Fruit fly (Drosophila melanogaster) whole organism, embryonic: ENCODE data around the gene CG3009.

Experiments used
- CG10543 ChIP-seq: fragments of 200-800 bp; sonication (Bioruptor generic); optimal IDR thresholded peaks from 3 replicates; lab custom pipeline; 2017; ENCODE audit warnings: missing biosample characterization, mild to moderate bottlenecking, missing genetic modification characterization, moderate library complexity
- CG10565 ChIP-seq: fragments of 200-800 bp; sonication (Bioruptor generic); optimal IDR thresholded peaks from 3 replicates; lab custom pipeline; 2016; ENCODE audit warnings: missing biosample characterization, mild to moderate bottlenecking, missing genetic modification characterization
- CG10959 ChIP-seq: fragments of 200-800 bp; sonication (Bioruptor generic); IDR thresholded peaks from 2 replicates; pipeline ENCODE4 v1.3.6; 2022; ENCODE audit warnings: missing biosample characterization, missing genetic modification characterization
- CG11560 ChIP-seq: fragments of 200-800 bp; sonication (Bioruptor generic); IDR thresholded peaks from 3 replicates; pipeline ENCODE4 v1.3.6; 2022; ENCODE audit warnings: missing biosample characterization, missing genetic modification characterization
- CG13624 ChIP-seq: fragments of 200-800 bp; sonication (Bioruptor generic); optimal IDR thresholded peaks from 2 replicates; lab custom pipeline; 2016; ENCODE audit warnings: missing biosample characterization, missing genetic modification characterization
- CG1647 ChIP-seq: fragments of 200-800 bp; sonication (Bioruptor generic); optimal IDR thresholded peaks from 3 replicates; lab custom pipeline; 2016; ENCODE audit warnings: missing biosample characterization, missing genetic modification characterization
- CG17829 ChIP-seq: fragments of 200-800 bp; optimal IDR thresholded peaks from 2 replicates; lab custom pipeline; 2019; ENCODE audit warnings: missing biosample characterization, mild to moderate bottlenecking, missing genetic modification characterization, moderate library complexity
- CG2199 ChIP-seq: fragments of 200-800 bp; sonication (Bioruptor generic); IDR thresholded peaks from 3 replicates; pipeline ENCODE4 v1.3.6; 2022; ENCODE audit warnings: missing biosample characterization, missing genetic modification characterization
- CG3163 ChIP-seq: fragments of 200-800 bp; sonication (Bioruptor generic); optimal IDR thresholded peaks from 3 replicates; lab custom pipeline; 2016; ENCODE audit warnings: missing biosample characterization, missing genetic modification characterization
- CG33557 ChIP-seq: fragments of 200-800 bp; sonication (Bioruptor generic); optimal IDR thresholded peaks from 2 replicates; lab custom pipeline; 2019; ENCODE audit warnings: missing biosample characterization, mild to moderate bottlenecking, missing genetic modification characterization, moderate library complexity
- CG4404 ChIP-seq: fragments of 200-800 bp; sonication (Bioruptor generic); IDR thresholded peaks from 2 replicates; pipeline ENCODE4 v1.3.6; 2022; ENCODE audit warnings: missing biosample characterization, missing genetic modification characterization
- CG6175 ChIP-seq: fragments of 200-800 bp; sonication (Bioruptor generic); IDR thresholded peaks from 3 replicates; pipeline ENCODE4 v1.3.6; 2022; ENCODE audit warnings: missing biosample characterization, missing genetic modification characterization
- CG6254 ChIP-seq: fragments of 200-800 bp; sonication (Bioruptor generic); optimal IDR thresholded peaks from 3 replicates; lab custom pipeline; 2017; ENCODE audit warnings: mild to moderate bottlenecking, missing biosample characterization, missing genetic modification reagents, missing genetic modification characterization
- CG7357 ChIP-seq: fragments of 200-800 bp; sonication (Bioruptor generic); IDR thresholded peaks from 3 replicates; pipeline ENCODE4 v1.3.6; 2022; ENCODE audit warnings: missing biosample characterization, missing genetic modification characterization
- CG9797 ChIP-seq: fragments of 200-800 bp; sonication (Bioruptor generic); optimal IDR thresholded peaks from 3 replicates; lab custom pipeline; 2018; ENCODE audit warnings: missing biosample characterization, mild to moderate bottlenecking, missing genetic modification characterization
- Dip3 ChIP-seq: fragments of 200-800 bp; sonication (Bioruptor generic); optimal IDR thresholded peaks from 3 replicates; lab custom pipeline; 2016; ENCODE audit warnings: missing biosample characterization, missing genetic modification characterization
- Drgx ChIP-seq: fragments of 200-800 bp; sonication (Bioruptor generic); IDR thresholded peaks from 2 replicates; pipeline ENCODE4 v1.3.6; 2022; ENCODE audit warnings: missing biosample characterization, missing genetic modification characterization
- Ets97D ChIP-seq: fragments of 200-800 bp; sonication (Bioruptor generic); optimal IDR thresholded peaks from 3 replicates; lab custom pipeline; 2016; ENCODE audit warnings: missing biosample characterization, missing genetic modification characterization
- Fer2 ChIP-seq: fragments of 200-800 bp; sonication (Bioruptor generic); optimal IDR thresholded peaks from 2 replicates; lab custom pipeline; 2018; ENCODE audit warnings: missing biosample characterization, mild to moderate bottlenecking, missing genetic modification characterization, moderate library complexity
- Gsc ChIP-seq: fragments of 200-800 bp; sonication (Bioruptor generic); IDR thresholded peaks from 2 replicates; pipeline ENCODE4 v1.3.6; 2022; ENCODE audit warnings: missing biosample characterization, missing genetic modification characterization
- Hand ChIP-seq: fragments of 200-800 bp; sonication (Bioruptor generic); optimal IDR thresholded peaks from 2 replicates; lab custom pipeline; 2017; ENCODE audit warnings: mild to moderate bottlenecking, missing biosample characterization, missing genetic modification reagents, missing genetic modification characterization
- Hey ChIP-seq: fragments of 200-800 bp; sonication (Bioruptor generic); optimal IDR thresholded peaks from 3 replicates; lab custom pipeline; 2018; ENCODE audit warnings: missing biosample characterization, mild to moderate bottlenecking, missing genetic modification characterization
- Hr39 ChIP-seq: fragments of >200 bp; optimal IDR thresholded peaks from 2 replicates; lab custom pipeline; 2017
- MBD-R2 ChIP-seq: fragments of 200-800 bp; sonication (Bioruptor generic); IDR thresholded peaks from 2 replicates; pipeline ENCODE4 v1.3.6; 2022; ENCODE audit warnings: missing biosample characterization, missing genetic modification characterization
- Mad ChIP-seq: fragments of 200-800 bp; sonication (Bioruptor generic); optimal IDR thresholded peaks from 2 replicates; lab custom pipeline; 2016; ENCODE audit warnings: missing biosample characterization, missing genetic modification characterization
- Oaz ChIP-seq: fragments of 200-800 bp; sonication (Bioruptor generic); IDR thresholded peaks from 2 replicates; pipeline ENCODE4 v1.3.6; 2022; ENCODE audit warnings: missing biosample characterization, missing genetic modification characterization
- Xrp1 ChIP-seq: fragments of 200-800 bp; sonication (Bioruptor generic); IDR thresholded peaks from 2 replicates; pipeline ENCODE4 v1.3.6; 2022; ENCODE audit warnings: missing biosample characterization, missing genetic modification characterization
- ap ChIP-seq: fragments of 200-800 bp; sonication (Bioruptor generic); IDR thresholded peaks from 2 replicates; pipeline ENCODE4 v1.3.6; 2022; ENCODE audit warnings: missing biosample characterization, missing genetic modification characterization
- az2 ChIP-seq: fragments of 200-800 bp; sonication (Bioruptor generic); optimal IDR thresholded peaks from 3 replicates; lab custom pipeline; 2016; ENCODE audit warnings: missing biosample characterization, missing genetic modification characterization
- ci ChIP-seq: fragments of 200-800 bp; sonication (Bioruptor generic); IDR thresholded peaks from 3 replicates; pipeline ENCODE4 v1.3.6; 2022; ENCODE audit warnings: missing biosample characterization, missing genetic modification characterization
- corto ChIP-seq: fragments of 200-800 bp; sonication (Bioruptor generic); optimal IDR thresholded peaks from 2 replicates; lab custom pipeline; 2016; ENCODE audit warnings: missing biosample characterization, mild to moderate bottlenecking, missing genetic modification characterization, moderate library complexity
- crp ChIP-seq, 2 experiments: fragments of 200-800 bp; sonication (Bioruptor generic); optimal IDR thresholded peaks; 2 replicates in 1 of 2; 3 replicates in 1 of 2; lab custom pipeline; 2017; ENCODE audit warnings: missing biosample characterization in 2 of 2, missing genetic modification characterization in 2 of 2, mild to moderate bottlenecking in 1 of 2, moderate library complexity in 1 of 2
- dan ChIP-seq: fragments of 200-800 bp; sonication (Bioruptor generic); IDR thresholded peaks from 2 replicates; pipeline ENCODE4 v1.3.6; 2022; ENCODE audit warnings: missing biosample characterization, missing genetic modification characterization
- ewg ChIP-seq: fragments of 200-800 bp; sonication (Bioruptor generic); optimal IDR thresholded peaks from 3 replicates; lab custom pipeline; 2017; ENCODE audit warnings: mild to moderate bottlenecking, missing biosample characterization, missing genetic modification reagents, missing genetic modification characterization
- exex ChIP-seq: fragments of 200-800 bp; sonication (Bioruptor generic); optimal IDR thresholded peaks from 4 replicates; lab custom pipeline; 2018; ENCODE audit warnings: missing biosample characterization, mild to moderate bottlenecking, missing genetic modification characterization, moderate library complexity
- fd3F ChIP-seq: fragments of 200-800 bp; sonication (Bioruptor generic); optimal IDR thresholded peaks from 2 replicates; lab custom pipeline; 2018; ENCODE audit warnings: missing biosample characterization, mild to moderate bottlenecking, missing genetic modification characterization, moderate library complexity
- gcm ChIP-seq: fragments of 200-800 bp; sonication (Bioruptor generic); optimal IDR thresholded peaks from 2 replicates; lab custom pipeline; 2019; ENCODE audit warnings: missing biosample characterization, mild to moderate bottlenecking, missing genetic modification characterization, moderate library complexity
- gfzf ChIP-seq: fragments of 200-800 bp; sonication (Bioruptor generic); optimal IDR thresholded peaks from 2 replicates; lab custom pipeline; 2016; ENCODE audit warnings: missing biosample characterization, mild to moderate bottlenecking, missing genetic modification characterization, moderate library complexity
- grau ChIP-seq: fragments of 200-800 bp; optimal IDR thresholded peaks from 3 replicates; lab custom pipeline; 2019; ENCODE audit warnings: missing biosample characterization, mild to moderate bottlenecking, missing genetic modification characterization, moderate library complexity
- hkb ChIP-seq, 2 experiments: fragments of 200-800 bp in 1 of 2; fragments of >200 bp in 1 of 2; sonication (Bioruptor generic) in 1 of 2; IDR thresholded peaks in 1 of 2; optimal IDR thresholded peaks in 1 of 2; 2 replicates each; pipeline versions ENCODE4 v1.3.6 to Lab custom; 2017 to 2022; ENCODE audit warnings: missing biosample characterization in 1 of 2, missing genetic modification characterization in 1 of 2
- hth ChIP-seq: fragments of >200 bp; optimal IDR thresholded peaks from 2 replicates; lab custom pipeline; 2017; ENCODE audit warnings: inconsistent platforms
- jing ChIP-seq: fragments of 200-800 bp; sonication (Bioruptor generic); optimal IDR thresholded peaks from 2 replicates; lab custom pipeline; 2018; ENCODE audit warnings: missing biosample characterization, mild to moderate bottlenecking, missing genetic modification characterization
- onecut ChIP-seq: fragments of 200-800 bp; sonication (Bioruptor generic); IDR thresholded peaks from 2 replicates; pipeline ENCODE4 v1.3.6; 2022; ENCODE audit warnings: missing biosample characterization, missing genetic modification characterization
- pb ChIP-seq: fragments of 200-800 bp; sonication (Bioruptor generic); optimal IDR thresholded peaks from 3 replicates; lab custom pipeline; 2016; ENCODE audit warnings: missing biosample characterization, missing genetic modification characterization
- seq ChIP-seq: fragments of 200-800 bp; sonication (Bioruptor generic); IDR thresholded peaks from 2 replicates; pipeline ENCODE4 v1.3.6; 2022; ENCODE audit warnings: missing biosample characterization, missing genetic modification characterization
- sna ChIP-seq: fragments of 200-800 bp; sonication (Bioruptor generic); IDR thresholded peaks from 2 replicates; pipeline ENCODE4 v1.3.6; 2022; ENCODE audit warnings: missing biosample characterization, missing genetic modification characterization; ENCODE audit not compliant: partially characterized antibody
- tna ChIP-seq: fragments of 200-800 bp; sonication (Bioruptor generic); IDR thresholded peaks from 2 replicates; pipeline ENCODE4 v1.3.6; 2022; ENCODE audit warnings: missing biosample characterization, missing genetic modification characterization; ENCODE audit not compliant: partially characterized antibody
- zen ChIP-seq: fragments of 200-800 bp; sonication (Bioruptor generic); optimal IDR thresholded peaks from 3 replicates; lab custom pipeline; 2018; ENCODE audit warnings: missing biosample characterization, mild to moderate bottlenecking, missing genetic modification characterization, moderate library complexity
- zf30C ChIP-seq: fragments of 200-800 bp; sonication (Bioruptor generic); optimal IDR thresholded peaks from 3 replicates; lab custom pipeline; 2018; ENCODE audit warnings: missing biosample characterization, mild to moderate bottlenecking, missing genetic modification characterization

Gene CG3009

dm6 chrX:4616865-4617669, 49.4 kb downstream of the CG3009 start, which contains the start of gene peb (continued):
- peak; percentile 66 for TF ChIP-seq az2 (GFP tag; lab: Kevin White, UChicago)
- TF ChIP-seq CG4404 (GFP tag; lab: Robert Waterston, UW): peak; percentile 84
- TF ChIP-seq CG9797 (GFP tag; lab: Kevin White, UChicago): no peak
- no peak for TF ChIP-seq CG13624 (GFP tag; lab: Kevin White, UChicago)
- TF ChIP-seq onecut (GFP tag; lab: Robert Waterston, UW): no peak; the same call in 1 of the 2 replicates
- peak; percentile 81 for TF ChIP-seq Xrp1
- no peak for TF ChIP-seq CG6175 (GFP tag; lab: Robert Waterston, UW)
- TF ChIP-seq hkb (optimal IDR thresholded peaks at IDR 0.05; lab: Kevin White, UChicago): no peak
- TF ChIP-seq hkb (GFP tag; IDR thresholded peaks at IDR 0.05; lab: Robert Waterston, UW): 0 out of 2 replicates have a peak, but pooled peaks have one; percentile 12
- TF ChIP-seq fd3F (GFP tag; lab: Kevin White, UChicago): no peak
- no peak for TF ChIP-seq CG10543 (GFP tag; lab: Kevin White, UChicago)
- no peak for TF ChIP-seq Oaz (GFP tag; lab: Robert Waterston, UW)
- TF ChIP-seq crp (GFP tag; optimal IDR thresholded peaks at IDR 0.05; lab: Kevin White, UChicago): no peak
- no peak for TF ChIP-seq Gsc (GFP tag; lab: Robert Waterston, UW)
- TF ChIP-seq Ets97D (GFP tag; lab: Kevin White, UChicago): peak; percentile 34
- TF ChIP-seq CG10959 (GFP tag; lab: Robert Waterston, UW): peak; percentile 54
- no peak for TF ChIP-seq Drgx (GFP tag; lab: Robert Waterston, UW)
- TF ChIP-seq Hr39 (lab: Kevin White, UChicago): no peak
- TF ChIP-seq corto (GFP tag; lab: Kevin White, UChicago): no peak
- no peak for TF ChIP-seq CG1647 (GFP tag; lab: Kevin White, UChicago)
- no peak for TF ChIP-seq gfzf
- peak; percentile 47 for TF ChIP-seq CG6254 (GFP tag; lab: Kevin White, UChicago)
- no peak for TF ChIP-seq Hand
- no peak for TF ChIP-seq Fer2 (tag; lab: Kevin White, UChicago)
- TF ChIP-seq CG2199: 0 out of 3 replicates have a peak, but pooled peaks have one; percentile 44
- peak; percentile 7; the same call in 1 of the 2 replicates for TF ChIP-seq seq (GFP tag; lab: Robert Waterston, UW)
- no peak for TF ChIP-seq Dip3
- TF ChIP-seq zf30C: no peak
- no peak for TF ChIP-seq CG11560 (tag; lab: Robert Waterston, UW)
- TF ChIP-seq sna: peak; percentile 54
- peak; percentile 25 for TF ChIP-seq Mad (GFP tag; lab: Kevin White, UChicago)
- 0 out of 2 replicates have a peak, but pooled peaks have one; percentile 26 for TF ChIP-seq dan
- TF ChIP-seq Hey: no peak
- peak; percentile 55 for TF ChIP-seq zen (tag; lab: Kevin White, UChicago)
- TF ChIP-seq exex: no peak
- TF ChIP-seq CG10565 (GFP tag; lab: Kevin White, UChicago): no peak
- TF ChIP-seq ci (GFP tag; lab: Robert Waterston, UW): peak; percentile 55; the same call in 2 of the 3 replicates
- no peak for TF ChIP-seq tna (GFP tag; lab: Robert Waterston, UW)
- TF ChIP-seq jing (GFP tag; lab: Kevin White, UChicago): no peak
- peak; percentile 71 for TF ChIP-seq CG33557 (GFP tag; lab: Kevin White, UChicago)
- peak; percentile 33 for TF ChIP-seq pb (GFP tag; lab: Kevin White, UChicago)
- TF ChIP-seq ewg (GFP tag; lab: Kevin White, UChicago): no peak
- peak; percentile 91 for TF ChIP-seq grau (tag; lab: Kevin White, UChicago)
- no peak for TF ChIP-seq gcm (GFP tag; lab: Kevin White, UChicago)
- TF ChIP-seq ap (GFP tag; lab: Robert Waterston, UW): 0 out of 2 replicates have a peak, but pooled peaks have one; percentile 40
- TF ChIP-seq CG7357 (GFP tag; lab: Robert Waterston, UW): no peak; the same call in 2 of the 3 replicates
- peak; percentile 59 for TF ChIP-seq CG17829
- TF ChIP-seq CG3163 (GFP tag; lab: Kevin White, UChicago): no peak
- TF ChIP-seq hth: no peak
- TF ChIP-seq MBD-R2 (GFP tag; lab: Robert Waterston, UW): no peak
